Worm (Caenorhabditis elegans): ENCODE data around the gene sde-2.

DNA sequence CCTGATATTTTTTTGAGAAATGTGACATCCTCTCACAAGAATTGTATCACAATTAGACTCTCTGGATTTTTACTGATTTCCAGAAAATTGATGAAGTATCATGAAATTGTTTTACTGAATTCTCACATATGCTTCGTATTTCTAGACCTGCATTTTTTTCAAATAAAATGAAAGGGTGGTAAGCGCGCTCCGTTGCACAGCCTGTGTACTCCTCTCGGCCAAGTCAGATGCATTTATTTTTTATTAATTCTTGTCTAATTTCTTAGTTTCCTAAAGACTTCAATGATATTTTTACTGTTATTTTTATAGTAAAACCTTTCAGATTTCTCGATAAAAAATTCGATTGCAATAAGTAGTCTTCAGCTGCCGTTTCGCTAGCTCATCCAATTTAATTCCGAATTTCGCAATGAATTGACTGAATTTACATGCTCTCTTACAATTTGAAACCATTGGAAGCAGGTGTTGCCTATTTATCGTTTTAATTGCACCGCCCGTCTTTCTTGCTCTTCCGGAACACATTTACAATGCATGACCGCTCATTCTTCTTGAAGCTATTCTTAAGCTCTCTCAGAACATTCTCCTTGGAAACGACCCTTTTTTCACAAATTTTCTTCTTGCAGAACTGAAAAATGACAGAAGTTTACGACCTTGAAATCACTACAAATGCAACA, 35.7 kb upstream of the sde-2 start, which contains the start of gene tbcb-1:
- no peak for TF ChIP-seq unc-62 (GFP tag; optimal IDR thresholded peaks at IDR 0.05)
- no peak for TF ChIP-seq blmp-1 (tag; optimal IDR thresholded peaks at IDR 0.05; ENCODE audit: insufficient read depth)
- TF ChIP-seq mab-5 (tag; optimal IDR thresholded peaks at IDR 0.05): no peak
- TF ChIP-seq skn-1 (tag; optimal IDR thresholded peaks at IDR 0.05): no peak
- TF ChIP-seq aly-2 (tag; optimal IDR thresholded peaks at IDR 0.05): no peak
- TF ChIP-seq nhr-77 (tag; optimal IDR thresholded peaks at IDR 0.05): no peak
- TF ChIP-seq nhr-237 (tag; optimal IDR thresholded peaks at IDR 0.05): no peak

Data from whole organism, L2 larva.